Worm (Caenorhabditis elegans): ENCODE measurements around the gene F43C11.7.

Gene F43C11.7

ce11 chrII:2305507-2305906 lies 30.2 kb upstream of the F43C11.7 start:
- TF ChIP-seq cog-1 (tag; optimal IDR thresholded peaks at IDR 0.05) (no peak), med-1 (GFP tag; optimal IDR thresholded peaks at IDR 0.05; ENCODE audit: insufficient read depth) (no peak), tab-1 (GFP tag; IDR thresholded peaks at IDR 0.05) (no peak), T22C8.4 (GFP tag; IDR thresholded peaks at IDR 0.05) (no peak), ref-1 (GFP tag; conservative IDR thresholded peaks at IDR 0.05) (no peak), klf-2 (GFP tag; conservative IDR thresholded peaks at IDR 0.05) (no peak), flt-1 (GFP tag; IDR thresholded peaks at IDR 0.05) (no peak), ztf-29 (GFP tag; IDR thresholded peaks at IDR 0.05) (no peak), ztf-23 (GFP tag; IDR thresholded peaks at IDR 0.05) (no peak)

ce11 chrII:2306741-2307140 lies 29.0 kb upstream of the F43C11.7 start, which contains the start of gene B0281.3:
B0281.3 (plus strand) TSS chrII:2307041.
- no peak for TF ChIP-seq cog-1 (tag; optimal IDR thresholded peaks at IDR 0.05)
- TF ChIP-seq klf-2 (GFP tag; conservative IDR thresholded peaks at IDR 0.05) = no peak
- TF ChIP-seq flt-1 (GFP tag; IDR thresholded peaks at IDR 0.05) = no peak
- no peak for TF ChIP-seq med-1 (GFP tag; optimal IDR thresholded peaks at IDR 0.05; ENCODE audit: insufficient read depth)
- no peak for TF ChIP-seq T22C8.4 (GFP tag; IDR thresholded peaks at IDR 0.05)
- TF ChIP-seq ztf-23 (GFP tag; IDR thresholded peaks at IDR 0.05) = no peak
- no peak for TF ChIP-seq ztf-29 (GFP tag; IDR thresholded peaks at IDR 0.05)
- TF ChIP-seq tab-1 (GFP tag; IDR thresholded peaks at IDR 0.05) = no peak
- TF ChIP-seq ref-1 (GFP tag; conservative IDR thresholded peaks at IDR 0.05) = no peak

ce11 chrII:2312747-2313146 lies 22.9 kb upstream of the F43C11.7 start, which contains the start of the genes trim-21 and B0281.1:
trim-21 (minus strand) TSS chrII:2312847.
B0281.1 (plus strand) TSS chrII:2313067.
- TF ChIP-seq ztf-23 (GFP tag; IDR thresholded peaks at IDR 0.05) (no peak), klf-2 (GFP tag; conservative IDR thresholded peaks at IDR 0.05) (no peak), ref-1 (GFP tag; conservative IDR thresholded peaks at IDR 0.05) (no peak)

- TF ChIP-seq ref-1 (GFP tag; conservative IDR thresholded peaks at IDR 0.05) (no peak), flt-1 (GFP tag; IDR thresholded peaks at IDR 0.05) (no peak), klf-2 (GFP tag; conservative IDR thresholded peaks at IDR 0.05) (no peak), ztf-23 (GFP tag; IDR thresholded peaks at IDR 0.05) (no peak), cog-1 (tag; optimal IDR thresholded peaks at IDR 0.05) (no peak), med-1 (GFP tag; optimal IDR thresholded peaks at IDR 0.05; ENCODE audit: insufficient read depth) (no peak), ztf-29 (GFP tag; IDR thresholded peaks at IDR 0.05) (no peak), T22C8.4 (GFP tag; IDR thresholded peaks at IDR 0.05) (no peak), tab-1 (GFP tag; IDR thresholded peaks at IDR 0.05) (no peak)
Observed at ce11 chrII:2317883-2318357, 17.8 kb upstream of the F43C11.7 start, which contains the start of the genes ZK1240.5 and ZK1240.9. ZK1240.5 (minus strand) TSS chrII:2317933. ZK1240.9 (plus strand) TSS chrII:2318189.

ce11 chrII:2320097-2320496 lies 15.6 kb upstream of the F43C11.7 start, which contains the start of gene ZK1240.3:
ZK1240.3 (plus strand) TSS chrII:2320334.
- no peak for TF ChIP-seq ztf-23 (GFP tag; IDR thresholded peaks at IDR 0.05)
- no peak for TF ChIP-seq T22C8.4 (GFP tag; IDR thresholded peaks at IDR 0.05)
- no peak for TF ChIP-seq ztf-29 (GFP tag; IDR thresholded peaks at IDR 0.05)
- TF ChIP-seq med-1 (GFP tag; optimal IDR thresholded peaks at IDR 0.05; ENCODE audit: insufficient read depth) = no peak
- TF ChIP-seq cog-1 (tag; optimal IDR thresholded peaks at IDR 0.05) = no peak
- no peak for TF ChIP-seq ref-1 (GFP tag; conservative IDR thresholded peaks at IDR 0.05)
- TF ChIP-seq tab-1 (GFP tag; IDR thresholded peaks at IDR 0.05) = no peak
- no peak for TF ChIP-seq klf-2 (GFP tag; conservative IDR thresholded peaks at IDR 0.05)
- TF ChIP-seq flt-1 (GFP tag; IDR thresholded peaks at IDR 0.05) = no peak

ce11 chrII:2322857-2323518 lies 12.7 kb upstream of the F43C11.7 start, which contains the start of the genes ZK1240.6 and ZK1240.2:
ZK1240.6 (minus strand) TSS chrII:2322907.
ZK1240.2 (plus strand) TSS chrII:2323376.
- no peak for TF ChIP-seq cog-1 (tag; optimal IDR thresholded peaks at IDR 0.05)
- TF ChIP-seq tab-1 (GFP tag; IDR thresholded peaks at IDR 0.05) = no peak
- no peak for TF ChIP-seq flt-1 (GFP tag; IDR thresholded peaks at IDR 0.05)
- TF ChIP-seq ztf-23 (GFP tag; IDR thresholded peaks at IDR 0.05) = no peak
- TF ChIP-seq med-1 (GFP tag; optimal IDR thresholded peaks at IDR 0.05; ENCODE audit: insufficient read depth) = no peak
- no peak for TF ChIP-seq klf-2 (GFP tag; conservative IDR thresholded peaks at IDR 0.05)
- TF ChIP-seq ref-1 (GFP tag; conservative IDR thresholded peaks at IDR 0.05) = no peak
- TF ChIP-seq ztf-29 (GFP tag; IDR thresholded peaks at IDR 0.05) = no peak
- TF ChIP-seq T22C8.4 (GFP tag; IDR thresholded peaks at IDR 0.05) = no peak

- TF ChIP-seq med-1 (GFP tag; optimal IDR thresholded peaks at IDR 0.05; ENCODE audit: insufficient read depth) = no peak
- TF ChIP-seq cog-1 (tag; optimal IDR thresholded peaks at IDR 0.05) = no peak
Observed at ce11 chrII:2324956-2325355, 10.7 kb upstream of the F43C11.7 start, which contains the start of gene ZK1240.11. ZK1240.11 (plus strand) TSS chrII:2325256.

- TF ChIP-seq cog-1 (tag; optimal IDR thresholded peaks at IDR 0.05) (no peak), ref-1 (GFP tag; conservative IDR thresholded peaks at IDR 0.05) (no peak), ztf-23 (GFP tag; IDR thresholded peaks at IDR 0.05) (no peak), klf-2 (GFP tag; conservative IDR thresholded peaks at IDR 0.05) (no peak), T22C8.4 (GFP tag; IDR thresholded peaks at IDR 0.05) (no peak), ztf-29 (GFP tag; IDR thresholded peaks at IDR 0.05) (no peak), tab-1 (GFP tag; IDR thresholded peaks at IDR 0.05) (no peak), flt-1 (GFP tag; IDR thresholded peaks at IDR 0.05) (no peak), med-1 (GFP tag; optimal IDR thresholded peaks at IDR 0.05; ENCODE audit: insufficient read depth) (no peak)
Observed at ce11 chrII:2328963-2329442, 6.7 kb upstream of the F43C11.7 start, which contains the start of the genes ZK1240.8 and ZK1240.1. ZK1240.8 (minus strand) TSS chrII:2329063. ZK1240.1 (plus strand) TSS chrII:2329392.

- TF ChIP-seq ref-1 (GFP tag; conservative IDR thresholded peaks at IDR 0.05) = no peak
- TF ChIP-seq cog-1 (tag; optimal IDR thresholded peaks at IDR 0.05) = no peak
- TF ChIP-seq flt-1 (GFP tag; IDR thresholded peaks at IDR 0.05) = peak; percentile 63
Observed at ce11 chrII:2330462-2330861, 5.2 kb upstream of the F43C11.7 start.
